Worm (Caenorhabditis elegans): ENCODE measurements around the gene oatr-1.

The oatr-1 gene

DNA sequence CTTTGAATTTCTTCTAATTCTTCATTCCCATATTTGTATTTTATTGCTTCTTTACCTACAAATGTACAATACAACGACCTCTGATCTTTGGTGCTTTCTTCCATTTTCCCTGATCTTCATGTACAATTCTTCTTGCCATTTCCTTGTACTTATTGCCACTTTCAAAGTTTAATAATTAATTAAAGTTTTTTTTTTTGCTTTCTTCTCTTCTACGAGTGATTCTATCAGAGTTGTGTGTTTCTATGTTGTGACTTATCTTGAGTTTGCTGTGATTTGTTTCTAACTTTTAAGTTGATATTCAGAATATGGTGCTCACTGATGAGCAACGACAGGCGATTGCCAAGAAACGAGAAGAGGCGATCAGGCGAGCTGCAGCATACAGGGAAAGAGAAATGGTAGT, 5.3 kb downstream of the oatr-1 start, which contains the start of gene smrc-1:
Gene smrc-1 (plus strand): TSS at position 301 of the 400 bp plus-strand sequence.
- TF ChIP-seq skn-1 (tag; optimal IDR thresholded peaks at IDR 0.05), result no peak
- no peak for TF ChIP-seq jun-1 (tag; optimal IDR thresholded peaks at IDR 0.05)
- no peak for TF ChIP-seq nhr-102 (tag; optimal IDR thresholded peaks at IDR 0.05)
- no peak for TF ChIP-seq lim-7 (GFP tag; IDR thresholded peaks at IDR 0.05)
- TF ChIP-seq rbr-2 (tag; optimal IDR thresholded peaks at IDR 0.05), result no peak
- TF ChIP-seq aha-1 (tag), result no peak

ce11 chrIII:6389533-6389932, 6.4 kb downstream of the oatr-1 start, which contains the start of gene C16A3.2:
Gene C16A3.2, plus strand, starts transcription at chrIII:6389833.
- no peak for TF ChIP-seq R02D3.7 (tag; optimal IDR thresholded peaks at IDR 0.05)
- no peak for TF ChIP-seq gei-8 (GFP tag; optimal IDR thresholded peaks at IDR 0.05)
- no peak for TF ChIP-seq mep-1 (tag; optimal IDR thresholded peaks at IDR 0.05)
- no peak for TF ChIP-seq hif-1 (tag; optimal IDR thresholded peaks at IDR 0.05)
- no peak for TF ChIP-seq rbr-2 (tag; optimal IDR thresholded peaks at IDR 0.05)
- no peak for TF ChIP-seq F49E8.2 (tag; optimal IDR thresholded peaks at IDR 0.05; ENCODE audit: borderline replicate concordance)
- no peak for TF ChIP-seq lin-29 (GFP tag; IDR thresholded peaks at IDR 0.05)
- no peak for TF ChIP-seq lin-39 (tag; optimal IDR thresholded peaks at IDR 0.05)
- TF ChIP-seq F26F4.8 (GFP tag; conservative IDR thresholded peaks at IDR 0.05), result no peak
- TF ChIP-seq madf-9 (GFP tag; conservative IDR thresholded peaks at IDR 0.05), result no peak
- no peak for TF ChIP-seq hlh-30 (tag; optimal IDR thresholded peaks at IDR 0.05; ENCODE audit: insufficient read depth)
- TF ChIP-seq daf-8 (GFP tag; IDR thresholded peaks at IDR 0.05), result no peak

DNA sequence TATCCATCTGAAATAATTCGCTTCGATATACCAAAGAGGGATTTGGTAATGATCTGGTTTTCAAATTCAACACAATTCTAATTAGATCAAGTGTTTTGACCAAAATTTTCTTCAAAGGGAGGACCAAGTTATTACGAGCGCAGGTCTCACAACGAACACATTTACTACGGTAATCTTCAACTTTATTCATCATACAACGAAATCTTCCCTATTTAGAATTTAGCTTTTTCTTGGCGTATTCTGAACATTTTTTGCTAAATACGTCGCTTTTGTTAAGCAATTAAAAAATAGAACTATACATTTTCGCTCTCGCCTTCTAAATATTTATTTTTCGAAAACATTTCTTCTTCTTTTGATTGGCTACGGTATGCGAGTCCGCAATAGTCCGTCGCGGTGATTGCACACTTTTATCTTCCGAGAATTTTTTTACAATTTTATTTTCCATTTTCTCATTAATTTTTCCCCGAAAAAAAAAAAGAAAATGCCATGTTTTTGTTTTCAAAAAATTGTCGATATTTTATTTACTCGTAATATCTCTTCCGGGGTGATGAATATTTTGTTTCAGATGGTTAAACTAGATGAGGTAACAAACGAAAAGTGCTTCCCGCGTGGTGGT, 12.9 kb downstream of the oatr-1 start, which contains the start of gene let-716:
Gene let-716 (plus strand): TSS at position 566 of the 616 bp plus-strand sequence.
- TF ChIP-seq F44E2.7 (GFP tag; IDR thresholded peaks at IDR 0.05) (no peak), dve-1 (tag; optimal IDR thresholded peaks at IDR 0.05; ENCODE audit: insufficient read depth) (peak; percentile 19), hif-1 (tag; optimal IDR thresholded peaks at IDR 0.05) (peak in 1 of 2 experiments; percentile 20), hmg-1.1 (GFP tag; IDR thresholded peaks at IDR 0.05) (0 out of 2 replicates have a peak, but pooled peaks have one; percentile 46), dpl-1 (GFP tag; optimal IDR thresholded peaks at IDR 0.05) (peak; percentile 24), mes-2 (tag; optimal IDR thresholded peaks at IDR 0.05; ENCODE audit: poor library complexity, severe bottlenecking) (peak; percentile 40), mep-1 (tag; optimal IDR thresholded peaks at IDR 0.05) (peak; percentile 8), lin-38 (GFP tag; IDR thresholded peaks at IDR 0.05) (peak; percentile 39; the same call in 1 of the 2 replicates), nhr-77 (tag; optimal IDR thresholded peaks at IDR 0.05) (no peak), unc-62 (GFP tag; optimal IDR thresholded peaks at IDR 0.05 in 1 of 2) (peak in 1 of 2 experiments; percentile 14), unc-62 (tag; optimal IDR thresholded peaks at IDR 0.05) (no peak), lsy-2 (tag; optimal IDR thresholded peaks at IDR 0.05) (peak; percentile 56 to 97), nhr-28 (tag; optimal IDR thresholded peaks at IDR 0.05) (peak; percentile 5), rbr-2 (tag; optimal IDR thresholded peaks at IDR 0.05) (no peak)

DNA sequence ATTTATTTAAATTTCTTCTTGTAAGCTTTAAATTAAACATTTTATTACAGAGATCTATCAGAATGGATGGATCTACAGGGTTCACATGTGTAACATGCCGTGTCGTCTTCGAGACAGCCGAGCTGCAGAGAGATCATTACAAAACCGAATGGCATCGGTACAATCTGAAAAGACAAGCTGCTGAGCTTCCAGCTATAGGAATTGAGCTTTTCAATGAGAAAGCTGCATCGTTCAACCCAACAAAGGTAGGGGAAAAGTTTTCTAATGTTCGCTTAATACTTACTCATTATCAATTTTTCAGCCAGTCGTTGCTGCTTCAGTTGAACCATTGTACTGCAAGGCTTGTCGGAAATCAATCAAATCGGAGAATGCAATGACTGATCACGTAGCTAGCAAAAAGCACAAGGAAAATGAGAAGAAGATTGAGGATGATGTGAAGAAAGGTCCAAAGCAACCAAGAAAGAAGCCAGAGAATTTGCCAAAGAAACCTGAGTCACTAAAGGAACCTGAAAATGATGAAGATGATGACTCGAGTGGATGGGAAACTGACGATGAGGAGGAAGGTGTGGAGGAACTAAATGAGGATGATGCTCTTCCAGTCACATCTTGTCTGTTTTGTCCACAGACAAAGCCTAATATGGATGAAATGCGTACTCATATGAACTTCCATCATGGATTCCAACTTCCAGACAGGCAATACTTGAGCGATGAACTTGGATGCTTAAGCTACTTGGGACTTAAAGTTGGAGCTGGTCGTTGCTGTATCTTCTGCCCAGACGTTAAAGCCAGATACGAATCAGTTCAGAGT, 14.2 kb downstream of the oatr-1 start, which contains the start of gene znf-622:
Gene znf-622 (plus strand): TSS at position 51 of the 808 bp plus-strand sequence.
- peak in 1 of 2 experiments; percentile 91 for TF ChIP-seq unc-62 (GFP tag; optimal IDR thresholded peaks at IDR 0.05 in 1 of 2)
- TF ChIP-seq unc-62 (tag; optimal IDR thresholded peaks at IDR 0.05), result no peak
- TF ChIP-seq lin-13 (GFP tag; optimal IDR thresholded peaks at IDR 0.05), result no peak
- TF ChIP-seq nhr-41 (GFP tag; IDR thresholded peaks at IDR 0.05), result no peak
- no peak for TF ChIP-seq ZK546.5 (tag; optimal IDR thresholded peaks at IDR 0.05)
- TF ChIP-seq Y105C5A.15 (GFP tag; IDR thresholded peaks at IDR 0.05), result no peak
- TF ChIP-seq ama-1 (optimal IDR thresholded peaks at IDR 0.05), result peak; percentile 14
- no peak for TF ChIP-seq cey-2 (tag; optimal IDR thresholded peaks at IDR 0.05; ENCODE audit: borderline replicate concordance, insufficient read depth)
- no peak for TF ChIP-seq nhr-77 (tag; optimal IDR thresholded peaks at IDR 0.05)
- no peak for TF ChIP-seq egl-27 (tag; optimal IDR thresholded peaks at IDR 0.05)
- no peak for TF ChIP-seq spr-1 (tag; optimal IDR thresholded peaks at IDR 0.05)
